Worm (Caenorhabditis elegans): ENCODE data around the gene msp-64.

Gene msp-64

ce11 chrII:5777372-5777771 is 32.8 kb downstream of the msp-64 start:
- TF ChIP-seq flt-1 (GFP tag; IDR thresholded peaks at IDR 0.05) = no peak
- TF ChIP-seq tra-4 (tag; optimal IDR thresholded peaks at IDR 0.05) = no peak

ce11 chrII:5774879-5775278 is 35.3 kb downstream of the msp-64 start:
- TF ChIP-seq flt-1 (GFP tag; IDR thresholded peaks at IDR 0.05) (no peak), tbx-37 (GFP tag; conservative IDR thresholded peaks at IDR 0.05) (no peak), ama-1 (optimal IDR thresholded peaks at IDR 0.05) (no peak), hmbx-1 (tag; optimal IDR thresholded peaks at IDR 0.05) (no peak), ceh-36 (tag; optimal IDR thresholded peaks at IDR 0.05) (no peak), ceh-13 (GFP tag; optimal IDR thresholded peaks at IDR 0.05) (no peak), tra-4 (tag; optimal IDR thresholded peaks at IDR 0.05) (no peak), sea-1 (GFP tag; conservative IDR thresholded peaks at IDR 0.05) (no peak), scrt-1 (GFP tag; IDR thresholded peaks at IDR 0.05) (no peak)

DNA sequence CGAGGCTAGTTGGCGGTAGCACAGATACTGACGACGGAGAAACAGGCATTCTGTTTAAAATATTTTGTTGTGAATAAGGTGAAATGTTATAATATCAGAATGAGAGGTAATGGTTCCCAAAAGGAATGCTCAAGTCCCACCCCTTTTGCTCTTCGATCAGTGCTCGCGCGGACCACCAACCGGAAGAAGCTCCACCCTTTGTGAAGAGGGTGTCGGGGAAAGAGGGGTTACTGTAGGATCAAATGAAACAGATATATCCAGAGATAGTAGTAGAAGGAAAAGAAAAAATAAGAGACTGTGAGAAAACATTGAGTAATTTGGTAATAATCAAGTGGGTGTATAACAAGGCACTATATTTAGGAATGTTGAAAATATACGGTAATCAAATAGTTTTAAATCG is 36.0 kb downstream of the msp-64 start, which contains the start of the genes dmd-5 and F10C1.1:
Gene dmd-5, minus strand, starts transcription at position 101 of the 400 bp plus-strand sequence.
Gene F10C1.1, plus strand, starts transcription at position 110 of the 400 bp plus-strand sequence.
- TF ChIP-seq tbx-11 (GFP tag; IDR thresholded peaks at IDR 0.05) (no peak), scrt-1 (GFP tag; IDR thresholded peaks at IDR 0.05) (no peak), tra-4 (tag; optimal IDR thresholded peaks at IDR 0.05) (no peak), hmbx-1 (tag; optimal IDR thresholded peaks at IDR 0.05) (no peak), ceh-13 (GFP tag; optimal IDR thresholded peaks at IDR 0.05) (no peak), ceh-36 (tag; optimal IDR thresholded peaks at IDR 0.05) (no peak), pes-1 (GFP tag; IDR thresholded peaks at IDR 0.05) (no peak), ama-1 (optimal IDR thresholded peaks at IDR 0.05) (no peak), F13C5.2 (tag; optimal IDR thresholded peaks at IDR 0.05) (no peak), tbx-37 (GFP tag; conservative IDR thresholded peaks at IDR 0.05) (no peak)

DNA sequence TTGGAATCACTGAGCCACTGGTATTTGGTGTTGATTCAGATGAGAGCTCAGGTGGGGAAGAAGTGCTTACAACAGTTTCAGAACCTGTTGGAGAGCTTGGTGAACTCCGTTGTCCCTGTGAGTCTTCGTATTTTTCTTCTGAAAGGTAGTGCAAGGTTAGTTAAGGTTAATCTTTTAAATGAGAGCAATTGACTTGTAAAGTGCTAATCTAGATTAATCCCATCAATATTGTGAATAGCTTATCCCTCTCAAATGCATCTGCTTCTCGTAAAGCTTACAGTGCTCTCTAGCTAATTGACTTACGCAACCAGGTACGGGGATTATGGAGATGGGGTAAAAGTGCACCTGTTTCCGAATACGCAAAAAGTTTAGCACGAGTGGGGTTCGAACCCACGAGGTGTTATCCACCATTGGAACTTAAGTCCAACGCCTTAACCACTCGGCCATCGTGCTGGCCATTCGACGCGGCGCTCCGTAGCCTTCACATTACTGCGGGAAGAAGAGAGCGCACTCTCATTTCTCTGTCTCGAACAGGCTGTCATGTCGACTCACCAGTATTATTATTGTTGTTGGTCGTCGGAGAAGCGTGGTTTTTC is 37.5 kb downstream of the msp-64 start:
- TF ChIP-seq sea-1 (GFP tag; conservative IDR thresholded peaks at IDR 0.05) = no peak
- peak; percentile 47 for TF ChIP-seq B0310.2 (tag; optimal IDR thresholded peaks at IDR 0.05)
- TF ChIP-seq tbx-11 (GFP tag; IDR thresholded peaks at IDR 0.05) = peak; percentile 78
- no peak for TF ChIP-seq aly-1 (tag; optimal IDR thresholded peaks at IDR 0.05)
- TF ChIP-seq tbx-37 (GFP tag; conservative IDR thresholded peaks at IDR 0.05) = peak; percentile 64
- TF ChIP-seq ceh-36 (tag; optimal IDR thresholded peaks at IDR 0.05) = peak; percentile 89
- no peak for TF ChIP-seq tra-4 (tag; optimal IDR thresholded peaks at IDR 0.05)
- peak; percentile 62 for TF ChIP-seq hmg-4 (GFP tag; optimal IDR thresholded peaks at IDR 0.05)
- peak; percentile 78 for TF ChIP-seq pes-1 (GFP tag; IDR thresholded peaks at IDR 0.05)
- TF ChIP-seq hnd-1 (tag; optimal IDR thresholded peaks at IDR 0.05) = peak; percentile 59
- TF ChIP-seq scrt-1 (GFP tag; IDR thresholded peaks at IDR 0.05) = peak; percentile 75
- no peak for TF ChIP-seq hmbx-1 (tag; optimal IDR thresholded peaks at IDR 0.05)
- no peak for TF ChIP-seq ama-1 (optimal IDR thresholded peaks at IDR 0.05)
- peak; percentile 56; the same call in 1 of the 2 replicates for TF ChIP-seq flt-1 (GFP tag; IDR thresholded peaks at IDR 0.05)
- TF ChIP-seq ceh-13 (GFP tag; optimal IDR thresholded peaks at IDR 0.05) = peak; percentile 38
- TF ChIP-seq ets-7 (tag; optimal IDR thresholded peaks at IDR 0.05) = no peak
- TF ChIP-seq F13C5.2 (tag; optimal IDR thresholded peaks at IDR 0.05) = peak; percentile 66

- TF ChIP-seq F13C5.2 (tag; optimal IDR thresholded peaks at IDR 0.05) (no peak), sea-1 (GFP tag; conservative IDR thresholded peaks at IDR 0.05) (no peak), hmg-4 (GFP tag; optimal IDR thresholded peaks at IDR 0.05) (no peak), flt-1 (GFP tag; IDR thresholded peaks at IDR 0.05) (no peak), ceh-36 (tag; optimal IDR thresholded peaks at IDR 0.05) (no peak), hnd-1 (tag; optimal IDR thresholded peaks at IDR 0.05) (no peak), tbx-11 (GFP tag; IDR thresholded peaks at IDR 0.05) (no peak), ama-1 (optimal IDR thresholded peaks at IDR 0.05) (no peak), tra-4 (tag; optimal IDR thresholded peaks at IDR 0.05) (no peak), tbx-37 (GFP tag; conservative IDR thresholded peaks at IDR 0.05) (no peak), hmbx-1 (tag; optimal IDR thresholded peaks at IDR 0.05) (no peak), pes-1 (GFP tag; IDR thresholded peaks at IDR 0.05) (no peak), aly-1 (tag; optimal IDR thresholded peaks at IDR 0.05) (no peak), B0310.2 (tag; optimal IDR thresholded peaks at IDR 0.05) (no peak), scrt-1 (GFP tag; IDR thresholded peaks at IDR 0.05) (no peak), ceh-13 (GFP tag; optimal IDR thresholded peaks at IDR 0.05) (no peak), ets-7 (tag; optimal IDR thresholded peaks at IDR 0.05) (no peak)
Measured at ce11 chrII:5768274-5768820, 41.8 kb downstream of the msp-64 start.

DNA sequence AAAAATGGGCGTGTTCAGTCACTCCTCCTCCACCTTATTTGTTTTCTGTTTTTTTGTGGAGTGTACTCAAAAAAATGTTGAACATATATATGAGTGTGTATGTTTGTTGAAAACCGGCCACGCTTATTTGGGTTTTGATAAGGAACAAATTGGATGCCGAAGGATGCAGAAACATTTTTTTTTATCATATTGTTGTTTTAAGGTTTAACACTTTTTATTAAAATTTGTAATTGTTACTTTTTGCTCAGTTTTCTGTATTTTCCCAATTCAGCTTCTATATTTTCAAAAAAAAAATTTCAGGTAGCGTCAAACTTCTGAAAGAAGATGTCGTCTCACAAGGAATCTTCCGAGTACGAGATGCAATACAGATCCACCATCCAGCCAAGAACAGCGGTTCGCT is 44.8 kb downstream of the msp-64 start, which contains the start of gene ifb-1:
Gene ifb-1, plus strand, starts transcription at position 301 of the 400 bp plus-strand sequence.
- TF ChIP-seq scrt-1 (GFP tag; IDR thresholded peaks at IDR 0.05) (no peak), ama-1 (optimal IDR thresholded peaks at IDR 0.05) (no peak), B0310.2 (tag; optimal IDR thresholded peaks at IDR 0.05) (no peak), ceh-13 (GFP tag; optimal IDR thresholded peaks at IDR 0.05) (no peak), aly-1 (tag; optimal IDR thresholded peaks at IDR 0.05) (no peak), tra-4 (tag; optimal IDR thresholded peaks at IDR 0.05) (no peak), flt-1 (GFP tag; IDR thresholded peaks at IDR 0.05) (no peak), hmbx-1 (tag; optimal IDR thresholded peaks at IDR 0.05) (no peak), ceh-36 (tag; optimal IDR thresholded peaks at IDR 0.05) (no peak), F13C5.2 (tag; optimal IDR thresholded peaks at IDR 0.05) (no peak)
